Fruit fly (Drosophila melanogaster): Measurements from ENCODE around the gene anox.

DNA sequence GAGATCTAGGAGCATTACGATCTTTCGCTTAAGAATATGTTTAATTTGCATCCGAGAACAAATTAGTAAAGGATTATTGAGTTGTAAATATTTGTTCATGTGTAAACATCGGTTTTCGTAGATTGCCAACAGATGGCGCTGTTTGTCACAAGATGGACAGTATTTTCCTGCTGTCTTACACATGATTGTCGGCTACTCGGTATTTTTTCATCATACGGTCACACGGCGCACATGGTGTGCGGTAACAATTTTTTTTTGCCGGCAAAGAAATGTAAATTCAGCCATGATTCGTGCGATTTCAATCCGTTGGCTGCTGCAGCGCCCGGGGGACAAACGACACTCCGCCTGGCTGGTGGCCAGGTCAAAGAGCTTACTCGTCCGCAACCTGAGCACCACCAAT is 43.8 kb upstream of the anox start, which contains the start of the genes bbx and waw:
- TF ChIP-seq Snoo (tag; optimal IDR thresholded peaks at IDR 0.05) (peak; percentile 12), CG13204 (GFP tag; optimal IDR thresholded peaks at IDR 0.05) (no peak), CG34367 (tag; optimal IDR thresholded peaks at IDR 0.05) (no peak), CG8301 (tag; optimal IDR thresholded peaks at IDR 0.05) (no peak), Pif1A (GFP tag; optimal IDR thresholded peaks at IDR 0.05) (no peak), CG32121 (GFP tag; IDR thresholded peaks at IDR 0.05) (no peak), D1 (tag; optimal IDR thresholded peaks at IDR 0.05) (no peak), Ets98B (GFP tag; IDR thresholded peaks at IDR 0.05) (no peak), CG4496 (GFP tag; IDR thresholded peaks at IDR 0.05) (no peak), CG8159 (tag; optimal IDR thresholded peaks at IDR 0.05) (peak; percentile 16), CG9948 (tag; optimal IDR thresholded peaks at IDR 0.05) (no peak), EcR (GFP tag; optimal IDR thresholded peaks at IDR 0.05) (peak; percentile 54), gl (tag; optimal IDR thresholded peaks at IDR 0.05) (no peak)

All from whole organism, pupa.